Fruit fly (Drosophila melanogaster): Measurements from ENCODE around the gene Tsp2A.

DNA sequence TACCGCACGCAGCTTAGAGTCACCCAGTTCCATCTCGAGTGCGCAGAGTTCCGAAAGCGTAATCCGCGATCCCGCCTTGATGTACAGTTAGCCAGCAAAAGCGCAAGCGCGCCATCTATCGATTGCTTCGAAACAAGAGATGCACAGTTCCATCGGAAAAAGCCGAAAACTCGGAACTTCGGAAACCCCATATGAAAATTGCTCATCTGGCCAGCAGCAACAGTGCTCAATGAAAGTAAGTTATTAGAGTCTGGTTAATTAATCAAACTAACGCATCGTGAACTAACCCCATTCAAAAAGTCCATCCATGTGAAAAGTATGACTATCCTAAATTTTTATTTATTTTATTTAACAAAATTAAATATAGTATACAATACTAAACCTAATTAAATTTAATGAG lies 11.1 kb downstream of the Tsp2A start, which contains the start of gene png:
- TF ChIP-seq CG34367 (tag; optimal IDR thresholded peaks at IDR 0.05) (no peak), CG13204 (GFP tag; optimal IDR thresholded peaks at IDR 0.05) (no peak), fd96Ca (GFP tag; IDR thresholded peaks at IDR 0.05) (no peak), CG10348 (GFP tag; IDR thresholded peaks at IDR 0.05) (no peak), rn (GFP tag; IDR thresholded peaks at IDR 0.05) (no peak), CG8159 (tag; optimal IDR thresholded peaks at IDR 0.05) (no peak), CG8301 (tag; optimal IDR thresholded peaks at IDR 0.05) (no peak), Pif1B (GFP tag; optimal IDR thresholded peaks at IDR 0.05) (no peak), gl (tag; optimal IDR thresholded peaks at IDR 0.05) (no peak), Pif1A (GFP tag; optimal IDR thresholded peaks at IDR 0.05) (no peak), CG17806 (tag; optimal IDR thresholded peaks at IDR 0.05) (no peak), CG32121 (GFP tag; IDR thresholded peaks at IDR 0.05) (no peak)
